Worm (Caenorhabditis elegans) whole organism, mixed stage, embryonic: ENCODE measurements around the gene cyk-7.

Experiments
- M03D4.4 ChIP-seq: sonication (generic microtip); optimal IDR thresholded peaks from 2 replicates; lab custom pipeline; 2017; ENCODE audit warnings: mild to moderate bottlenecking, missing genetic modification characterization, missing compliant biosample characterization
- elt-1 ChIP-seq: sonication (generic microtip); optimal IDR thresholded peaks from 2 replicates; lab custom pipeline; 2017; ENCODE audit warnings: missing genetic modification characterization, mild to moderate bottlenecking, missing compliant biosample characterization, antibody characterized with exemption, moderate library complexity, borderline replicate concordance; ENCODE audit not compliant: insufficient read depth
- ham-2 ChIP-seq: fragments of 200-800 bp; sonication (Bioruptor generic); optimal IDR thresholded peaks from 2 replicates; lab custom pipeline; 2018; ENCODE audit warnings: mild to moderate bottlenecking, missing genetic modification characterization, missing compliant biosample characterization
- lin-13 ChIP-seq: fragments of 150-350 bp; optimal IDR thresholded peaks from 2 replicates; lab custom pipeline; 2014; ENCODE audit warnings: missing biosample characterization, missing genetic modification characterization
- lin-32 ChIP-seq: fragments of 200-800 bp; sonication (Bioruptor generic); optimal IDR thresholded peaks from 2 replicates; lab custom pipeline; 2018; ENCODE audit warnings: mild to moderate bottlenecking, missing genetic modification characterization, missing compliant biosample characterization
- lsy-2 ChIP-seq: fragments of 150-350 bp; optimal IDR thresholded peaks from 2 replicates; lab custom pipeline; 2014; ENCODE audit warnings: missing biosample characterization, missing genetic modification characterization
- mab-5 ChIP-seq: fragments of 150-350 bp; optimal IDR thresholded peaks from 2 replicates; lab custom pipeline; 2014; ENCODE audit warnings: missing biosample characterization, missing genetic modification characterization
- nhr-12 ChIP-seq: fragments of 150-350 bp; optimal IDR thresholded peaks from 2 replicates; lab custom pipeline; 2014; ENCODE audit warnings: missing biosample characterization, missing genetic modification characterization
- nhr-237 ChIP-seq: fragments of 150-350 bp; optimal IDR thresholded peaks from 2 replicates; lab custom pipeline; 2014; ENCODE audit warnings: missing biosample characterization, missing genetic modification characterization
- nhr-76 ChIP-seq: sonication (generic microtip); optimal IDR thresholded peaks from 2 replicates; lab custom pipeline; 2017; ENCODE audit warnings: missing biosample characterization, missing genetic modification characterization
- unc-62 ChIP-seq: fragments of 150-350 bp; optimal IDR thresholded peaks from 2 replicates; lab custom pipeline; 2014; ENCODE audit warnings: missing biosample characterization, missing genetic modification reagents, missing genetic modification characterization

DNA sequence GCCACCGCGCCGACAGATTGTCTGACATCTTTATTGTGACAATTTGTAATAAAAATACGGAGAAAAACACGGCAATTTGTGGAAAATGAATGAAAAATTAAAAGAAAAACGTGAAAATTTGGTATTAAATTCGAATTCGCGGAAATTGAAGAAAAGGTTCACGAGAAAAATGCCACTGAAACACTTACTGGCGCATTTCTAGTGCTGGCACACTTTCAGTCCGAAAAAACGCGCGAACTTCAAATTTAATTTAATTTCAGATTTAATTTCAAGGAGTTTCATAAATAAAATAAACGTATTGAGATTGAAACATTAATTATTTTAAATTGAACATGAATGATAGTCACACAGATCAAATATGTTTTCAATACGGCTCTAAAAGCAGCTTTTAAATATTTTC is at the start of gene cyk-7:
- TF ChIP-seq ham-2 = no peak
- no peak for TF ChIP-seq elt-1 (tag; lab: Kevin White, UChicago)
- TF ChIP-seq unc-62 (GFP tag; lab: Kevin White, UChicago) = no peak
- no peak for TF ChIP-seq M03D4.4 (tag; lab: Kevin White, UChicago)
- TF ChIP-seq nhr-237 (tag; lab: Kevin White, UChicago) = no peak
- TF ChIP-seq lin-32 (GFP tag; lab: Kevin White, UChicago) = no peak
- TF ChIP-seq lin-13 (tag; lab: Kevin White, UChicago) = no peak
- TF ChIP-seq nhr-76 (tag; lab: Kevin White, UChicago) = no peak
- no peak for TF ChIP-seq lsy-2
- TF ChIP-seq nhr-12 = no peak
- no peak for TF ChIP-seq mab-5
